Worm (Caenorhabditis elegans): ENCODE results near the gene F02D10.3.

DNA sequence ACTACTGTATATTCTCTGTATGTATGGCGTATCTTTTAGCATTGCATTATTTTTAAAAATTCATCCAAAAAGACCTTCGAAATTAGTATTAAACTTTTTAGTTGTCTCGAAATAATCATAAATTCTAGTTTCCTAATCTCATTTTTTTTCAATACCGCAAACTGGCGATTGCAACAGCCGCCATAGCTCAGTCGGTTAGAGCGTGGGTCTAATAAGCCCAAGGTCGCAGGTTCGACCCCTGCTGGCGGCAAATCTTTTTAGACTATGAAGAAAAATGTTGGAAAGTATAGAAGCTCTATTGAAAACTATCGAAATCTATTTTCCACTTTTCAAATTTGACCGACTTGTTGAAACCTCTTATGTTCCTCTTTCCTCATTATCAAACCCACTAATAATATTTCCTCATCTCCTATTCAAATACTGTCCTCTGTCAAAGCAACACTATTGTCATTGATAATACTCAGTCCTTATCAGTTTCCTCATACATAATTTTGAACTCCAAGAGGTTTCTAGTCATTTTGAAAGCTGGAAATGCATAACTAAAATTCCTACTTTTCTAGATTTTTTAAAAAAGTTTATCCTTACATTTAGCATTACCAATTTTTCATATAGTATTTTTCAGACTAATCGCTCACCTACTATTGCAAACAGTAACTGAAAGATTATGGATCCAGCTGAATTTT, 26.5 kb downstream of the F02D10.3 start, which contains the start of gene jmjd-3.3:
- TF ChIP-seq aly-2 (tag; optimal IDR thresholded peaks at IDR 0.05) (no peak), alr-1 (tag; optimal IDR thresholded peaks at IDR 0.05; ENCODE audit: borderline replicate concordance) (no peak), nhr-12 (tag; optimal IDR thresholded peaks at IDR 0.05) (no peak), jun-1 (tag; optimal IDR thresholded peaks at IDR 0.05) (no peak), blmp-1 (tag; optimal IDR thresholded peaks at IDR 0.05) (no peak), sup-37 (GFP tag; optimal IDR thresholded peaks at IDR 0.05) (no peak), nhr-19 (GFP tag; conservative IDR thresholded peaks at IDR 0.05) (no peak), skn-1 (tag; optimal IDR thresholded peaks at IDR 0.05) (no peak), ama-1 (optimal IDR thresholded peaks at IDR 0.05) (no peak), pqm-1 (tag; optimal IDR thresholded peaks at IDR 0.05) (no peak)
